Fruit fly (Drosophila melanogaster): ENCODE results near the gene Mical.

Mical gene

dm6 chr3R:10081469-10082111 is 38.9 kb upstream of the Mical start:
- no peak for TF ChIP-seq Pif1A (GFP tag; optimal IDR thresholded peaks at IDR 0.05)
- TF ChIP-seq CG32121 (GFP tag; IDR thresholded peaks at IDR 0.05), result no peak
- no peak for TF ChIP-seq CG10348 (GFP tag; IDR thresholded peaks at IDR 0.05)
- TF ChIP-seq CG17806 (tag; optimal IDR thresholded peaks at IDR 0.05), result peak; percentile 6
- peak; percentile 28 for TF ChIP-seq EcR (GFP tag; optimal IDR thresholded peaks at IDR 0.05)
- no peak for TF ChIP-seq Ets98B (GFP tag; IDR thresholded peaks at IDR 0.05)
- no peak for TF ChIP-seq D1 (tag; optimal IDR thresholded peaks at IDR 0.05)
- TF ChIP-seq rn (GFP tag; IDR thresholded peaks at IDR 0.05), result no peak
- TF ChIP-seq CG8159 (tag; optimal IDR thresholded peaks at IDR 0.05), result no peak
- TF ChIP-seq CG34367 (tag; optimal IDR thresholded peaks at IDR 0.05), result no peak
- peak; percentile 9; the same call in 1 of the 3 replicates for TF ChIP-seq fd96Ca (GFP tag; IDR thresholded peaks at IDR 0.05)
- no peak for TF ChIP-seq CG8301 (tag; optimal IDR thresholded peaks at IDR 0.05)
- TF ChIP-seq gl (tag; optimal IDR thresholded peaks at IDR 0.05), result no peak
- TF ChIP-seq CG4496 (GFP tag; IDR thresholded peaks at IDR 0.05), result peak; percentile 53; the same call in 1 of the 3 replicates
- peak; percentile 7 for TF ChIP-seq CG15710 (tag; optimal IDR thresholded peaks at IDR 0.05)
- TF ChIP-seq Snoo (tag; optimal IDR thresholded peaks at IDR 0.05), result no peak
- TF ChIP-seq CG12605 (GFP tag; IDR thresholded peaks at IDR 0.05), result no peak
- no peak for TF ChIP-seq CG13204 (GFP tag; optimal IDR thresholded peaks at IDR 0.05)
- no peak for TF ChIP-seq CG14655 (GFP tag; optimal IDR thresholded peaks at IDR 0.05)
- TF ChIP-seq Pif1B (GFP tag; optimal IDR thresholded peaks at IDR 0.05), result no peak
- TF ChIP-seq CG9948 (tag; optimal IDR thresholded peaks at IDR 0.05), result no peak

- TF ChIP-seq CG8301 (tag; optimal IDR thresholded peaks at IDR 0.05) (no peak), EcR (GFP tag; optimal IDR thresholded peaks at IDR 0.05) (peak; percentile 87), fd96Ca (GFP tag; IDR thresholded peaks at IDR 0.05) (no peak), D1 (tag; optimal IDR thresholded peaks at IDR 0.05) (no peak), CG34367 (tag; optimal IDR thresholded peaks at IDR 0.05) (no peak), CG4496 (GFP tag; IDR thresholded peaks at IDR 0.05) (0 out of 3 replicates have a peak, but pooled peaks have one; percentile 35), CG13204 (GFP tag; optimal IDR thresholded peaks at IDR 0.05) (no peak), CG9948 (tag; optimal IDR thresholded peaks at IDR 0.05) (no peak), rn (GFP tag; IDR thresholded peaks at IDR 0.05) (no peak), gl (tag; optimal IDR thresholded peaks at IDR 0.05) (no peak), CG12605 (GFP tag; IDR thresholded peaks at IDR 0.05) (no peak), CG32121 (GFP tag; IDR thresholded peaks at IDR 0.05) (0 out of 2 replicates have a peak, but pooled peaks have one; percentile 28)
Measured at dm6 chr3R:10080699-10081098, 38.0 kb upstream of the Mical start.

- peak; percentile 66 for TF ChIP-seq Pif1A (GFP tag; optimal IDR thresholded peaks at IDR 0.05)
- TF ChIP-seq CG13204 (GFP tag; optimal IDR thresholded peaks at IDR 0.05), result no peak
- TF ChIP-seq CG8301 (tag; optimal IDR thresholded peaks at IDR 0.05), result peak; percentile 64
- peak; percentile 37 for TF ChIP-seq gl (tag; optimal IDR thresholded peaks at IDR 0.05)
- no peak for TF ChIP-seq D1 (tag; optimal IDR thresholded peaks at IDR 0.05)
- peak; percentile 88 for TF ChIP-seq CG32121 (GFP tag; IDR thresholded peaks at IDR 0.05)
- peak; percentile 81 for TF ChIP-seq CG9948 (tag; optimal IDR thresholded peaks at IDR 0.05)
- peak; percentile 54; the same call in 1 of the 2 replicates for TF ChIP-seq rn (GFP tag; IDR thresholded peaks at IDR 0.05)
- peak; percentile 87 for TF ChIP-seq CG4496 (GFP tag; IDR thresholded peaks at IDR 0.05)
- peak; percentile 81 for TF ChIP-seq CG17806 (tag; optimal IDR thresholded peaks at IDR 0.05)
- TF ChIP-seq CG8159 (tag; optimal IDR thresholded peaks at IDR 0.05), result peak; percentile 71
- TF ChIP-seq Ets98B (GFP tag; IDR thresholded peaks at IDR 0.05), result peak; percentile 85
- TF ChIP-seq CG14655 (GFP tag; optimal IDR thresholded peaks at IDR 0.05), result peak; percentile 54
- peak; percentile 78 for TF ChIP-seq CG34367 (tag; optimal IDR thresholded peaks at IDR 0.05)
- TF ChIP-seq CG15710 (tag; optimal IDR thresholded peaks at IDR 0.05), result peak; percentile 70
- peak; percentile 29 for TF ChIP-seq Pif1B (GFP tag; optimal IDR thresholded peaks at IDR 0.05)
- TF ChIP-seq fd96Ca (GFP tag; IDR thresholded peaks at IDR 0.05), result no peak
- peak; percentile 58 for TF ChIP-seq CG12605 (GFP tag; IDR thresholded peaks at IDR 0.05)
- peak; percentile 24 for TF ChIP-seq Snoo (tag; optimal IDR thresholded peaks at IDR 0.05)
- TF ChIP-seq CG10348 (GFP tag; IDR thresholded peaks at IDR 0.05), result peak; percentile 57
- peak; percentile 32 for TF ChIP-seq EcR (GFP tag; optimal IDR thresholded peaks at IDR 0.05)
Measured at dm6 chr3R:10079267-10079987, 36.7 kb upstream of the Mical start.

dm6 chr3R:10078468-10079143 is 35.9 kb upstream of the Mical start:
- no peak for TF ChIP-seq CG15710 (tag; optimal IDR thresholded peaks at IDR 0.05)
- no peak for TF ChIP-seq CG14655 (GFP tag; optimal IDR thresholded peaks at IDR 0.05)
- TF ChIP-seq Pif1B (GFP tag; optimal IDR thresholded peaks at IDR 0.05), result no peak
- no peak for TF ChIP-seq D1 (tag; optimal IDR thresholded peaks at IDR 0.05)
- TF ChIP-seq CG8159 (tag; optimal IDR thresholded peaks at IDR 0.05), result no peak
- no peak for TF ChIP-seq CG13204 (GFP tag; optimal IDR thresholded peaks at IDR 0.05)

dm6 chr3R:10076665-10077064 is 34.0 kb upstream of the Mical start:
- TF ChIP-seq CG14655 (GFP tag; optimal IDR thresholded peaks at IDR 0.05) (no peak), D1 (tag; optimal IDR thresholded peaks at IDR 0.05) (peak; percentile 21)
